Worm (Caenorhabditis elegans) whole organism, L3 larva: ENCODE data around the gene C01C4.3.
A peak's percentile ranks its signal among the peaks of the same experiment; 100 is the strongest.

ENCODE experiments used
- ZK546.5 ChIP-seq: sonication (generic microtip); optimal IDR thresholded peaks from 2 replicates; lab custom pipeline; 2017; ENCODE audit warnings: missing biosample characterization, missing genetic modification characterization
- ceh-16 ChIP-seq: sonication (generic microtip); optimal IDR thresholded peaks from 2 replicates; lab custom pipeline; 2017; ENCODE audit warnings: missing biosample characterization, missing genetic modification characterization
- ceh-28 ChIP-seq: fragments of 150-350 bp; optimal IDR thresholded peaks from 2 replicates; lab custom pipeline; 2014; ENCODE audit warnings: missing biosample characterization, missing genetic modification reagents, missing genetic modification characterization
- ceh-82 ChIP-seq: fragments of 150-350 bp; optimal IDR thresholded peaks from 2 replicates; lab custom pipeline; 2014; ENCODE audit warnings: missing biosample characterization, missing genetic modification characterization
- ceh-9 ChIP-seq: sonication (generic microtip); optimal IDR thresholded peaks from 2 replicates; lab custom pipeline; 2018; ENCODE audit warnings: missing biosample characterization, missing genetic modification characterization
- daf-12 ChIP-seq: fragments of 150-350 bp; optimal IDR thresholded peaks from 2 replicates; lab custom pipeline; 2014; ENCODE audit warnings: missing biosample characterization, missing genetic modification reagents, missing genetic modification characterization
- elt-1 ChIP-seq: fragments of 150-350 bp; optimal IDR thresholded peaks from 2 replicates; lab custom pipeline; 2014; ENCODE audit warnings: missing biosample characterization, missing genetic modification characterization
- elt-2 ChIP-seq: sonication (generic microtip); optimal IDR thresholded peaks from 2 replicates; lab custom pipeline; 2016; ENCODE audit warnings: missing genetic modification reagents, mild to moderate bottlenecking, missing genetic modification characterization, missing compliant biosample characterization
- eor-1 ChIP-seq, 2 experiments: fragments of 150-350 bp; optimal IDR thresholded peaks; 2 replicates each; lab custom pipeline; 2014 to 2018; ENCODE audit warnings: missing biosample characterization in 2 of 2, missing genetic modification characterization in 2 of 2
- fkh-2 ChIP-seq: fragments of 150-350 bp; optimal IDR thresholded peaks from 2 replicates; lab custom pipeline; 2014; ENCODE audit warnings: missing biosample characterization, missing genetic modification reagents, missing genetic modification characterization
- fos-1 ChIP-seq: fragments of 150-350 bp; optimal IDR thresholded peaks from 2 replicates; lab custom pipeline; 2014; ENCODE audit warnings: missing biosample characterization, missing genetic modification characterization
- jun-1 ChIP-seq: fragments of 150-350 bp; optimal IDR thresholded peaks from 2 replicates; lab custom pipeline; 2014; ENCODE audit warnings: missing biosample characterization, missing genetic modification reagents, missing genetic modification characterization
- lin-15B ChIP-seq: fragments of 150-350 bp; optimal IDR thresholded peaks from 2 replicates; lab custom pipeline; 2014; ENCODE audit warnings: missing biosample characterization, missing genetic modification characterization
- lin-39 ChIP-seq: fragments of 150-350 bp; optimal IDR thresholded peaks from 2 replicates; lab custom pipeline; 2018; ENCODE audit warnings: missing biosample characterization, missing genetic modification reagents, missing genetic modification characterization
- lsy-12 ChIP-seq: sonication (generic microtip); optimal IDR thresholded peaks from 2 replicates; lab custom pipeline; 2016; ENCODE audit warnings: mild to moderate bottlenecking, missing genetic modification characterization, missing compliant biosample characterization
- mdl-1 ChIP-seq: fragments of 150-350 bp; optimal IDR thresholded peaks from 2 replicates; lab custom pipeline; 2014; ENCODE audit warnings: missing biosample characterization, missing genetic modification characterization
- mml-1 ChIP-seq: fragments of 150-350 bp; sonication (generic microtip); optimal IDR thresholded peaks from 3 replicates; lab custom pipeline; 2014; ENCODE audit warnings: missing biosample characterization, missing genetic modification characterization
- nfya-1 ChIP-seq: sonication (generic microtip); optimal IDR thresholded peaks from 2 replicates; lab custom pipeline; 2017; ENCODE audit warnings: missing genetic modification characterization, mild to moderate bottlenecking, missing compliant biosample characterization, antibody characterized with exemption, moderate library complexity; ENCODE audit not compliant: insufficient read depth
- nhr-12 ChIP-seq: fragments of 150-350 bp; optimal IDR thresholded peaks from 2 replicates; lab custom pipeline; 2014; ENCODE audit warnings: missing biosample characterization, missing genetic modification characterization
- nhr-237 ChIP-seq: fragments of 150-350 bp; optimal IDR thresholded peaks from 2 replicates; lab custom pipeline; 2014; ENCODE audit warnings: missing biosample characterization, missing genetic modification characterization
- nhr-25 ChIP-seq: sonication (generic microtip); optimal IDR thresholded peaks from 2 replicates; lab custom pipeline; 2017; ENCODE audit warnings: missing biosample characterization, missing genetic modification characterization
- nhr-43 ChIP-seq: sonication (generic microtip); optimal IDR thresholded peaks from 2 replicates; lab custom pipeline; 2016; ENCODE audit warnings: mild to moderate bottlenecking, missing genetic modification characterization, missing compliant biosample characterization; ENCODE audit not compliant: poor library complexity, severe bottlenecking
- nhr-67 ChIP-seq: fragments of 150-350 bp; optimal IDR thresholded peaks from 2 replicates; lab custom pipeline; 2014; ENCODE audit warnings: missing biosample characterization, missing genetic modification characterization
- nhr-76 ChIP-seq: fragments of 150-350 bp; sonication (generic microtip); optimal IDR thresholded peaks from 5 replicates; lab custom pipeline; 2014; ENCODE audit warnings: missing biosample characterization, missing genetic modification characterization
- nhr-77 ChIP-seq: fragments of 150-350 bp; optimal IDR thresholded peaks from 2 replicates; lab custom pipeline; 2014; ENCODE audit warnings: missing biosample characterization, missing genetic modification characterization
- pha-4 ChIP-seq: fragments of 150-350 bp; optimal IDR thresholded peaks from 2 replicates; lab custom pipeline; 2014; ENCODE audit warnings: missing biosample characterization, missing genetic modification reagents, missing genetic modification characterization
- pqm-1 ChIP-seq: fragments of 150-350 bp; optimal IDR thresholded peaks from 2 replicates; lab custom pipeline; 2017; ENCODE audit warnings: missing biosample characterization, missing genetic modification characterization, inconsistent platforms
- sea-2 ChIP-seq: fragments of 150-350 bp; sonication (generic microtip); optimal IDR thresholded peaks from 4 replicates; lab custom pipeline; 2014; ENCODE audit warnings: missing biosample characterization, missing genetic modification reagents, missing genetic modification characterization
- tbx-2 ChIP-seq: sonication (generic microtip); optimal IDR thresholded peaks from 2 replicates; lab custom pipeline; 2016; ENCODE audit warnings: mild to moderate bottlenecking, missing genetic modification characterization, missing compliant biosample characterization
- ztf-4 ChIP-seq: fragments of 150-350 bp; optimal IDR thresholded peaks from 2 replicates; lab custom pipeline; 2014; ENCODE audit warnings: missing biosample characterization, missing genetic modification characterization

C01C4.3 gene

ce11 chrX:3655972-3656371, 40.7 kb upstream of the C01C4.3 start, which contains the start of gene R11G1.7:
Gene R11G1.7, plus strand, starts transcription at chrX:3656272.
- TF ChIP-seq sea-2 (GFP tag; lab: Kevin White, UChicago) = no peak

ce11 chrX:3659192-3659591, 37.5 kb upstream of the C01C4.3 start, which contains the start of gene R11G1.1:
Gene R11G1.1, plus strand, starts transcription at chrX:3659492.
- TF ChIP-seq pqm-1 (tag; lab: Kevin White, UChicago) (no peak), nhr-237 (tag; lab: Kevin White, UChicago) (no peak), tbx-2 (tag; lab: Kevin White, UChicago) (no peak), pha-4 (tag; lab: Kevin White, UChicago) (no peak), lsy-12 (no peak), nhr-77 (tag; lab: Kevin White, UChicago) (no peak), nhr-43 (tag; lab: Kevin White, UChicago) (no peak), mml-1 (tag; lab: Kevin White, UChicago) (no peak), nhr-25 (tag; lab: Kevin White, UChicago) (no peak), nhr-76 (tag; lab: Kevin White, UChicago) (no peak), nhr-12 (tag; lab: Kevin White, UChicago) (no peak), daf-12 (tag; lab: Kevin White, UChicago) (no peak), ztf-4 (tag; lab: Kevin White, UChicago) (no peak), mdl-1 (tag; lab: Kevin White, UChicago) (no peak), elt-1 (tag; lab: Kevin White, UChicago) (no peak), lin-15B (tag; lab: Kevin White, UChicago) (no peak)

ce11 chrX:3668842-3669241, 27.9 kb upstream of the C01C4.3 start, which contains the start of gene snet-1:
Gene snet-1, minus strand, starts transcription at chrX:3668942.
- TF ChIP-seq ceh-82 = no peak
- no peak for TF ChIP-seq pqm-1 (tag; lab: Kevin White, UChicago)
- TF ChIP-seq mdl-1 (tag; lab: Kevin White, UChicago) = no peak
- no peak for TF ChIP-seq nhr-12 (tag; lab: Kevin White, UChicago)
- no peak for TF ChIP-seq ceh-9 (tag; lab: Kevin White, UChicago)
- no peak for TF ChIP-seq fkh-2 (tag; lab: Kevin White, UChicago)
- TF ChIP-seq sea-2 (GFP tag; lab: Kevin White, UChicago) = no peak
- TF ChIP-seq nhr-77 (tag; lab: Kevin White, UChicago) = no peak
- no peak for TF ChIP-seq mml-1 (tag; lab: Kevin White, UChicago)
- no peak for TF ChIP-seq nhr-67 (tag; lab: Kevin White, UChicago)
- TF ChIP-seq eor-1 (tag; optimal IDR thresholded peaks at IDR 0.05; lab: Kevin White, UChicago) = no peak
- TF ChIP-seq, all 47 proteins: peak for 0

- no peak for TF ChIP-seq ceh-16
- TF ChIP-seq elt-2 = peak; percentile 33
Observed at ce11 chrX:3671998-3672397, 24.7 kb upstream of the C01C4.3 start, which contains the start of gene C02F12.5. Gene C02F12.5, minus strand, starts transcription at chrX:3672098.

- no peak for TF ChIP-seq pqm-1 (tag; lab: Kevin White, UChicago)
- TF ChIP-seq nfya-1 = no peak
- no peak for TF ChIP-seq sea-2 (GFP tag; lab: Kevin White, UChicago)
- no peak for TF ChIP-seq ZK546.5 (tag; lab: Kevin White, UChicago)
- no peak for TF ChIP-seq fos-1 (tag; lab: Kevin White, UChicago)
- TF ChIP-seq elt-2 = no peak
- no peak for TF ChIP-seq daf-12 (tag; lab: Kevin White, UChicago)
- TF ChIP-seq ceh-9 (tag; lab: Kevin White, UChicago) = no peak
- no peak for TF ChIP-seq fkh-2 (tag; lab: Kevin White, UChicago)
- no peak for TF ChIP-seq ceh-28 (tag; lab: Kevin White, UChicago)
- TF ChIP-seq lin-39 (tag; lab: Kevin White, UChicago) = no peak
- no peak for TF ChIP-seq jun-1 (tag; lab: Kevin White, UChicago)
- TF ChIP-seq, all 47 proteins: peak for 0
Observed at ce11 chrX:3673584-3674108, 23.1 kb upstream of the C01C4.3 start, which contains the start of gene ceh-63. Gene ceh-63, minus strand, starts transcription at chrX:3674058.
